Fruit fly (Drosophila melanogaster): ENCODE measurements around the gene DNAlig4.

DNA sequence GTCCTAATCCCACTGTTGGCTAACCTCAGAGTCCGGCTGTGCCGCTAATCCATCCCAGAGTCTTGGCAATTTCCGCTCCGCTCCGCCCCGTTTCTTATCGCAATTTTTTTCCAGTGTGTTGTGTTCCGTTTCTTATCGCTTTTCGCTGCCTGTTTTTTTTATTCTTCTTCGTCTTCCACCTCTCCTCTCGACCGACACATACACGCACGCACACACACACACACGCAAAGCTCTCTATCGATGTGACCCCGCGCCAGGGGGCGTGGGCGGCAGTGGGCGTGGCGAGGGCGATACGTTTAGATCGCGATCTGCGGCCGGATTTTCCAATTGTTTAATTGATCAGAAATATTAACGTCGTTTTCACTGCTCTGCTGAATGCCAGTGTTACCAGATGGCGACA lies 51.6 kb downstream of the DNAlig4 start:
- no peak for TF ChIP-seq CTCF (optimal IDR thresholded peaks at IDR 0.05)
- no peak for TF ChIP-seq CG8478 (optimal IDR thresholded peaks at IDR 0.05)
